Worm (Caenorhabditis elegans) whole organism, mixed stage, embryonic: ENCODE data around the gene srj-24.

ENCODE experiments used
- blmp-1 ChIP-seq: fragments of 150-350 bp; optimal IDR thresholded peaks from 2 replicates; lab custom pipeline; 2014; ENCODE audit warnings: missing biosample characterization, missing genetic modification characterization
- ces-1 ChIP-seq: fragments of 150-350 bp; optimal IDR thresholded peaks from 2 replicates; lab custom pipeline; 2014; ENCODE audit warnings: missing biosample characterization, missing genetic modification reagents, missing genetic modification characterization
- flh-1 ChIP-seq: fragments of 200-800 bp; sonication (Bioruptor generic); optimal IDR thresholded peaks from 2 replicates; lab custom pipeline; 2018; ENCODE audit warnings: mild to moderate bottlenecking, missing genetic modification characterization, moderate library complexity, missing compliant biosample characterization
- lsy-2 ChIP-seq: fragments of 150-350 bp; optimal IDR thresholded peaks from 2 replicates; lab custom pipeline; 2014; ENCODE audit warnings: missing biosample characterization, missing genetic modification characterization
- mep-1 ChIP-seq: fragments of 150-350 bp; optimal IDR thresholded peaks from 2 replicates; lab custom pipeline; 2017; ENCODE audit warnings: missing biosample characterization, missing genetic modification reagents, missing genetic modification characterization, inconsistent platforms
- tbx-8 ChIP-seq: fragments of 200-800 bp; sonication (Bioruptor generic); optimal IDR thresholded peaks from 2 replicates; lab custom pipeline; 2018; ENCODE audit warnings: mild to moderate bottlenecking, missing genetic modification characterization, moderate library complexity, missing compliant biosample characterization
- unc-39 ChIP-seq: fragments of 150-350 bp; optimal IDR thresholded peaks from 2 replicates; lab custom pipeline; 2014; ENCODE audit warnings: missing biosample characterization, missing genetic modification characterization
- unc-62 ChIP-seq: fragments of 150-350 bp; optimal IDR thresholded peaks from 2 replicates; lab custom pipeline; 2014; ENCODE audit warnings: missing biosample characterization, missing genetic modification reagents, missing genetic modification characterization
- ztf-11 ChIP-seq: fragments of 150-350 bp; optimal IDR thresholded peaks from 2 replicates; lab custom pipeline; 2014; ENCODE audit warnings: missing biosample characterization, missing genetic modification characterization

- TF ChIP-seq flh-1 (no peak), unc-62 (no peak), unc-39 (tag; lab: Kevin White, UChicago) (no peak), mep-1 (tag; lab: Kevin White, UChicago) (no peak), blmp-1 (tag; lab: Kevin White, UChicago) (no peak), lsy-2 (tag; lab: Kevin White, UChicago) (no peak), ces-1 (GFP tag; lab: Kevin White, UChicago) (no peak), ztf-11 (tag; lab: Kevin White, UChicago) (no peak), tbx-8 (GFP tag; lab: Kevin White, UChicago) (no peak)
These were observed 11.8 kb downstream of the srj-24 start for ce11 chrV:726573-727483.
